Worm (Caenorhabditis elegans): Measurements from ENCODE around the gene F20D12.12.

DNA sequence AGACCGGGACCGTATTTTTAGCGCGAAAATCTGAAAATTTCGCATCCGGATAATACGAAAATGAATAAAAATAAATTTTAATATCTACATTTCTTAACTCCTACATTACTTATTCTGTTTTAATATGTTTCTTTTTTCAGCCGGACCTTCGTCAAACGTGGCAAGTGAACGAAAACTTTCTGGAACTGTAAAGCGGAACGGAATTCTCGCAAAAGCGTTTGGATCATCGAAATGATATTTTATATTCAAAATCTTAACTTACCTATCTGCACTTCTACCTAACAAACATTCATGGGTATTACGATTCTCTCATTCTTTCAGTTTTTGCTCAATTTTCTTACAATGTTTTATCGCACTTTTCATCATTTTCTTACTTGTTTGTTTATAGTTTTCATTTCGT, 40.6 kb upstream of the F20D12.12 start:
- TF ChIP-seq nhr-23 (tag; optimal IDR thresholded peaks at IDR 0.05) = no peak
- no peak for TF ChIP-seq ztf-11 (tag; optimal IDR thresholded peaks at IDR 0.05)
- no peak for TF ChIP-seq snpc-4 (tag; optimal IDR thresholded peaks at IDR 0.05)
